Worm (Caenorhabditis elegans) whole organism, young adult: Measurements from ENCODE around the gene K10G4.10.

ENCODE experiments used
- F49E8.2 ChIP-seq: sonication (generic microtip); optimal IDR thresholded peaks from 3 replicates; lab custom pipeline; 2017; ENCODE audit warnings: missing genetic modification characterization, mild to moderate bottlenecking, missing compliant biosample characterization, antibody characterized with exemption, moderate library complexity; ENCODE audit not compliant: insufficient read depth
- madf-8 ChIP-seq: fragments of 200-800 bp; sonication (Bioruptor generic); conservative IDR thresholded peaks from 2 replicates; pipeline ENCODE4 v1.3.6; 2022; ENCODE audit warnings: missing genetic modification reagents, missing genetic modification characterization, missing compliant biosample characterization
- snpc-1.3 ChIP-seq: sonication (generic microtip); optimal IDR thresholded peaks from 2 replicates; lab custom pipeline; 2017; ENCODE audit warnings: missing genetic modification characterization, mild to moderate bottlenecking, missing compliant biosample characterization, antibody characterized with exemption, moderate library complexity, missing genotype, missing genetic modification reagents; ENCODE audit not compliant: insufficient read depth

DNA sequence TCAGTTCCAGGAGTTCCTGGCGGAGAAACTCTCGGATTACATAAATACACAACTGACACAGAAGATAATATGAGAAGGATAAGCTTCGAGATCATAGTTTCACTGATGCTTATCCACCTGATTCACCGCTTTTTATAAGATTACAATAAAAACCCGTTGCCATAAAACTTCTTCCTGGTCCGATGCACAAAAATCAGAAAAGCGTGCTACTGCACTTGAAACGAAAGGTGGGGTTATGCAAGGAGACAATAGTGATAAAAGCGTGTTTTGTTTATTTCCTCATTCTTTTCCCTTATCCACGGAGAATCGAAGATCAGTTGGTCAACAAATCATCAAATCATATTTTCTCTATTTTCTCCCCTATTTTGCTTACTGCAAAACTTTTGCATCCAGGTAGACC lies 30.8 kb upstream of the K10G4.10 start, which contains the start of gene Y68A4B.3:
- TF ChIP-seq F49E8.2 (tag; lab: Kevin White, UChicago) (no peak), snpc-1.3 (tag; lab: Kevin White, UChicago) (no peak), madf-8 (GFP tag; lab: Robert Waterston, UW) (no peak)
